Worm (Caenorhabditis elegans) whole organism, L1 larva: ENCODE measurements around the gene srj-57.

Experiments
- C34B4.2 ChIP-seq: sonication (generic microtip); optimal IDR thresholded peaks from 2 replicates; lab custom pipeline; 2017; ENCODE audit warnings: mild to moderate bottlenecking, missing genetic modification characterization, missing compliant biosample characterization
- alr-1 ChIP-seq: fragments of 200-800 bp; sonication (Bioruptor generic); optimal IDR thresholded peaks from 2 replicates; lab custom pipeline; 2018; ENCODE audit warnings: borderline replicate concordance, mild to moderate bottlenecking, missing genetic modification characterization, missing compliant biosample characterization
- ceh-63 ChIP-seq: fragments of 200-800 bp; sonication (Bioruptor generic); optimal IDR thresholded peaks from 2 replicates; lab custom pipeline; 2018; ENCODE audit warnings: mild to moderate bottlenecking, missing genetic modification characterization, missing compliant biosample characterization
- ceh-8 ChIP-seq: fragments of 200-800 bp; sonication (Bioruptor generic); optimal IDR thresholded peaks from 2 replicates; lab custom pipeline; 2018; ENCODE audit warnings: mild to moderate bottlenecking, missing genetic modification characterization, moderate library complexity, missing compliant biosample characterization
- ceh-90 ChIP-seq: sonication (generic microtip); optimal IDR thresholded peaks from 2 replicates; lab custom pipeline; 2016; ENCODE audit warnings: missing genetic modification characterization, missing compliant biosample characterization
- efl-3 ChIP-seq: fragments of 200-800 bp; sonication (Bioruptor generic); optimal IDR thresholded peaks from 2 replicates; lab custom pipeline; 2018; ENCODE audit warnings: mild to moderate bottlenecking, missing genetic modification characterization, missing compliant biosample characterization
- grh-1 ChIP-seq: fragments of 200-800 bp; sonication (Bioruptor generic); IDR thresholded peaks from 2 replicates; pipeline ENCODE4 v1.3.6; 2022; ENCODE audit warnings: missing genetic modification reagents, missing genetic modification characterization, missing compliant biosample characterization
- hpl-2 ChIP-seq: fragments of 150-350 bp; optimal IDR thresholded peaks from 2 replicates; lab custom pipeline; 2014; ENCODE audit warnings: missing biosample characterization, missing genetic modification reagents, missing genetic modification characterization
- isw-1 ChIP-seq: fragments of 200-800 bp; sonication (Bioruptor generic); IDR thresholded peaks from 2 replicates; pipeline ENCODE4 v1.3.6; 2022; ENCODE audit warnings: missing genetic modification characterization, missing compliant biosample characterization
- mef-2 ChIP-seq: fragments of 150-350 bp; optimal IDR thresholded peaks from 2 replicates; lab custom pipeline; 2014; ENCODE audit warnings: missing biosample characterization, missing genetic modification characterization
- nhr-20 ChIP-seq: sonication (generic microtip); optimal IDR thresholded peaks from 2 replicates; lab custom pipeline; 2016; ENCODE audit warnings: mild to moderate bottlenecking, missing genetic modification characterization, missing compliant biosample characterization
- nhr-77 ChIP-seq: fragments of 150-350 bp; optimal IDR thresholded peaks from 2 replicates; lab custom pipeline; 2014; ENCODE audit warnings: missing biosample characterization, missing genetic modification characterization
- nhr-84 ChIP-seq: sonication (generic microtip); optimal IDR thresholded peaks from 2 replicates; lab custom pipeline; 2017; ENCODE audit warnings: missing biosample characterization, missing genetic modification characterization
- sptf-1 ChIP-seq: fragments of 150-350 bp; optimal IDR thresholded peaks from 2 replicates; lab custom pipeline; 2014; ENCODE audit warnings: missing biosample characterization, missing genetic modification characterization

The srj-57 gene

DNA sequence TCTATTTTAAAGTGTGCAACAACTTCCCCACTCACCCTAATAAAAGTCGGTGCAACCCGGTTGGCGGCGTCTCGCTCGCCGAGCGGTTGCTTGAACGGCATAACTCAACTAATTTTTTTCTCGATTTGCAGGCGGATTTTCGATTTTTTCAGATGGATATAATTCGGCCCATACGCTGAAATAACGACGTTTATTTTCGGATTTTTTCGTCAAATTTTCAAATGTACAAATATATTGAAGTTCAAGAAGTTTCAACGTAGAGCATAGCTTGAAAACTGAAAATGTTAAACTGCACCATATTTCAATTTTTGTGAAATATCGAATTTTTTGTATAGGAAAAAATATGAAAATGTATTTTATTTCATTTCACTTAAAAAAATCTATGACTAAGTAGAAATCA is 47.6 kb downstream of the srj-57 start, which contains the start of gene ketn-1:
ketn-1 (minus strand) TSS at position 101 of the 400 bp plus-strand sequence.
- no peak for TF ChIP-seq ceh-63
- no peak for TF ChIP-seq grh-1 (GFP tag; lab: Robert Waterston, UW)
- TF ChIP-seq nhr-20 (tag; lab: Kevin White, UChicago), result no peak
- no peak for TF ChIP-seq nhr-84 (tag; lab: Kevin White, UChicago)
- no peak for TF ChIP-seq mef-2 (tag; lab: Kevin White, UChicago)
- no peak for TF ChIP-seq ceh-90 (tag; lab: Kevin White, UChicago)
- TF ChIP-seq nhr-77 (tag; lab: Kevin White, UChicago), result no peak
- TF ChIP-seq efl-3 (GFP tag; lab: Kevin White, UChicago), result no peak
- no peak for TF ChIP-seq alr-1 (tag; lab: Kevin White, UChicago)
- no peak for TF ChIP-seq ceh-8 (GFP tag; lab: Kevin White, UChicago)
- no peak for TF ChIP-seq isw-1
- TF ChIP-seq C34B4.2 (tag; lab: Kevin White, UChicago), result no peak
- TF ChIP-seq sptf-1 (tag; lab: Kevin White, UChicago), result no peak
- no peak for TF ChIP-seq hpl-2 (GFP tag; lab: Kevin White, UChicago)
